Worm (Caenorhabditis elegans) whole organism, L2 larva: ENCODE measurements around the gene T24E12.1.

Experiments used
- F13H6.1 ChIP-seq: sonication (generic microtip); optimal IDR thresholded peaks from 2 replicates; lab custom pipeline; 2016; ENCODE audit warnings: missing genetic modification characterization, missing compliant biosample characterization
- nhr-21 ChIP-seq: fragments of 150-350 bp; optimal IDR thresholded peaks from 2 replicates; lab custom pipeline; 2014; ENCODE audit warnings: missing biosample characterization, missing genetic modification characterization
- nhr-23 ChIP-seq: fragments of 150-350 bp; optimal IDR thresholded peaks from 2 replicates; lab custom pipeline; 2014; ENCODE audit warnings: missing biosample characterization, missing genetic modification reagents, missing genetic modification characterization
- nhr-77 ChIP-seq: fragments of 150-350 bp; optimal IDR thresholded peaks from 2 replicates; lab custom pipeline; 2014; ENCODE audit warnings: missing biosample characterization, missing genetic modification characterization
- zag-1 ChIP-seq: fragments of 150-350 bp; optimal IDR thresholded peaks from 2 replicates; lab custom pipeline; 2014; ENCODE audit warnings: missing biosample characterization, missing genetic modification characterization

DNA sequence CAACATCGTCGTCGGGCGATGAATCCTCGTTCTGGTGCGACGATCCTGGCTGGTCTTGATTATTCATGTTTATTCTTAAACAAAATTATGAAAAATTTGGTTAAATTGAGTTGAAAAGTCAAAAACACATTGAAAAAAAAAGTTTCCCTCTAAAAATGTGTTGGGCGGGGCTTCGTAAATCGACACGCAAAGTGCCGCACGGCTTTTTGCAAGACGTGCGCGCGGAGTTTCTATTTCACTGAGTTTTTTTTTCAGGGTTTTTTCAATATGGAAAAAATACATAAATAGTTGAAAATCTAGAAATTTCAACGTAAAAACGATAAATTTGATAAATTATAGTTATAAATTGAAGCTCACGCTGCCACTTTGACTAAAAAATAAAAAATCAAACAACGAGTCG, 22.7 kb downstream of the T24E12.1 start, which contains the start of gene F54D10.5:
- TF ChIP-seq nhr-23 (tag; lab: Kevin White, UChicago) (no peak), nhr-77 (tag; lab: Kevin White, UChicago) (no peak), F13H6.1 (tag; lab: Kevin White, UChicago) (peak; percentile 75), nhr-21 (tag; lab: Kevin White, UChicago) (no peak), zag-1 (peak; percentile 9)
